Fruit fly (Drosophila melanogaster): ENCODE measurements around the gene Vm26Aa.

Vm26Aa gene

DNA sequence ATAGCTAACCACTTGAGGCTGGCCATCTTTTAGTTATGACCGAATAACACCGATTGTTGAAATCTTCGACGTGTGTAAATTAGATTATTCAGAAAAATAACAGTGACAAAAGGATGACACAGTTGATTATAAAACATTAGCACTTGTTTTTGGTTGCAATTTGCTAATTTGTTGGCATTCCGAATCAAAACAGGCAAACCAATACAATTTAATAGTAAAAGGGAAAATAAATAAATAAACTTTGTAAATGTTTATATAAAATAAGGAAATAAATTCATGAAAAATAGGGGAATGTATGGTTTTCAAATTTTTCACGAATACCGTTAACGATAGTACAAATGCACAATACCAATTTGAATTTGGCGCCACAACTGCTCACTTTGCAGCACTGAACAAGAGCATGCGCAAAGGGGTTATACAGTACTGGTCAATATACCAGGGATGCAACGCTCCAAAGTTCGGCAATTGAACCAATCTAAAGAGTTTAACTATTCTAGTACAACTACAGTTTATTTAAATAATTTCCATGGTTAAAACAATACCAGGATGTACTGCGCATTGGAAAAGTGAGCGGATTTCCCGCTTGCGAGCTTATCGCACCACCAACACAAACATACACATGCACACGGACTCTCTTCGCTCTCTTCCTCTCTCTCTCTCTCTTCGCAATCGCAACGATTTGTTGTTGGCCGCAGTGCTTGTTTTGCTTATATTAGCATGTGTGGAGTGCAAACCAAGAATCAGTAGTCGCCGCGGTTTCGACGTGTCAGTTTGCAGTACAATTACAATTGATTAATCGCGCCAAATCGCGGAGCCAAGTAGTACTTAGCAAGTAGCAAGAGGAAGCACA lies 16.7 kb downstream of the Vm26Aa start, which contains the start of the genes Sfp26Ad and Gpdh1 (continued):
- TF ChIP-seq dsx (GFP tag; optimal IDR thresholded peaks at IDR 0.05; ENCODE audit: poor library complexity, severe bottlenecking) (peak; percentile 25), pdm3 (GFP tag; optimal IDR thresholded peaks at IDR 0.05) (peak; percentile 81), CG11294 (GFP tag; IDR thresholded peaks at IDR 0.05) (no peak), Hr39 (GFP tag; optimal IDR thresholded peaks at IDR 0.05) (peak; percentile 75), Eip78C (GFP tag) (peak; percentile 86), lz (GFP tag; optimal IDR thresholded peaks at IDR 0.05) (peak; percentile 81), Ets21C (GFP tag; optimal IDR thresholded peaks at IDR 0.05) (peak; percentile 71), CG6854 (GFP tag; optimal IDR thresholded peaks at IDR 0.05) (peak; percentile 50), CG34406 (GFP tag; optimal IDR thresholded peaks at IDR 0.05) (peak; percentile 37), CG4318 (GFP tag; optimal IDR thresholded peaks at IDR 0.05) (no peak)

DNA sequence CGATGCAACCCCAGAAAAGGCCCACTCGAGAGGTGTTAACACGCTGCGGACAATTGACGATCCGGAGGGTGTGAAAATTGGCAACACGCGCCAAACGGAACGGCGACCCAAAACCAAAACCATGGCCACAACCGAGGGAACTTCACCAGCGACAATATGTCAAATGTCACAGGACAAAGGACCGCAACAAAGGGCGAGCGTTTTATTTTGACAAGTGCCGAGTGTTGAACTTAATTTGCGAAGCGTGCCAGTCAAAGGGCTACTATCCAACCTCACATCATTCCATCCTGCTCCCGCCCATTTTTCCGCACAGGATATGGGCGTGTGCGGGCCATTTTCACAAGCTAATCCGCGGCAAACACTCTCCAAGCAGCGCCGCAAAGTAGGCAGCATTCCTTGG lies 32.8 kb downstream of the Vm26Aa start:
- TF ChIP-seq topi (GFP tag; optimal IDR thresholded peaks at IDR 0.05) (no peak), spab (GFP tag; optimal IDR thresholded peaks at IDR 0.05) (no peak), CG6163 (GFP tag; IDR thresholded peaks at IDR 0.05) (no peak), fd59A (GFP tag; optimal IDR thresholded peaks at IDR 0.05) (no peak), lz (GFP tag; optimal IDR thresholded peaks at IDR 0.05) (no peak), Smox (GFP tag; optimal IDR thresholded peaks at IDR 0.05) (no peak), esn (GFP tag; optimal IDR thresholded peaks at IDR 0.05) (no peak), Hr38 (GFP tag; optimal IDR thresholded peaks at IDR 0.05) (no peak), cyc (GFP tag; optimal IDR thresholded peaks at IDR 0.05) (no peak), net (GFP tag; optimal IDR thresholded peaks at IDR 0.05) (no peak), CG11294 (GFP tag; IDR thresholded peaks at IDR 0.05) (no peak), CG10669 (GFP tag; optimal IDR thresholded peaks at IDR 0.05) (no peak), CG4318 (GFP tag; optimal IDR thresholded peaks at IDR 0.05) (no peak), Ets96B (tag; optimal IDR thresholded peaks at IDR 0.05) (no peak), salr (GFP tag; optimal IDR thresholded peaks at IDR 0.05) (no peak), CG7368 (GFP tag; optimal IDR thresholded peaks at IDR 0.05) (no peak), CG6808 (GFP tag; optimal IDR thresholded peaks at IDR 0.05) (no peak), Hr39 (GFP tag; optimal IDR thresholded peaks at IDR 0.05) (no peak)

DNA sequence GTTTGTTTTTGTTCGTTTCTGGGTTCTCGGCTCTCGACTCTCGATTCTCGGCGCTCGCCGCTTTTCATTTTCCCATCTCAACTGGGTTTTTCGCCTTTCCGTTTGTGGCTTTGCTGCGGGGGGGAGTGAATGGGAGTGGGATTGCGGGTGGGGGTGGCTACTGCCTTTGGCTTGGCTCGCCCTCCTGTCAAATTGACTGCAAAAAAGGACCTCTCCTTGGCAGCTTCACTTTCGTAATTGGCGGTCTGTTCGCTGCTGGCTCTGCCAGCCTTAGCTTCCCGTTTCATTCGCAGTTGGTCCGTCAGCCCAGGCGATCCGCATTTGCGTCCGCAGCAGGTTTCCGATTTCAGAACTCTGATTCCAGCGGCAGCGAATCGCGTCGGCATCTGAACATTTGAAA lies 34.5 kb downstream of the Vm26Aa start, which contains the start of gene dsf:
Gene dsf, plus strand, starts transcription at position 301 of the 400 bp plus-strand sequence.
- no peak for TF ChIP-seq CG6276 (GFP tag; optimal IDR thresholded peaks at IDR 0.05)
- no peak for TF ChIP-seq CG6792 (GFP tag; optimal IDR thresholded peaks at IDR 0.05)
- no peak for TF ChIP-seq net (GFP tag; optimal IDR thresholded peaks at IDR 0.05)
- TF ChIP-seq CG3919 (GFP tag; optimal IDR thresholded peaks at IDR 0.05) = no peak
- no peak for TF ChIP-seq CG4318 (GFP tag; optimal IDR thresholded peaks at IDR 0.05)
- no peak for TF ChIP-seq vri (GFP tag; optimal IDR thresholded peaks at IDR 0.05)
- TF ChIP-seq Eip78C (GFP tag) = no peak
- TF ChIP-seq svp (GFP tag) = no peak

DNA sequence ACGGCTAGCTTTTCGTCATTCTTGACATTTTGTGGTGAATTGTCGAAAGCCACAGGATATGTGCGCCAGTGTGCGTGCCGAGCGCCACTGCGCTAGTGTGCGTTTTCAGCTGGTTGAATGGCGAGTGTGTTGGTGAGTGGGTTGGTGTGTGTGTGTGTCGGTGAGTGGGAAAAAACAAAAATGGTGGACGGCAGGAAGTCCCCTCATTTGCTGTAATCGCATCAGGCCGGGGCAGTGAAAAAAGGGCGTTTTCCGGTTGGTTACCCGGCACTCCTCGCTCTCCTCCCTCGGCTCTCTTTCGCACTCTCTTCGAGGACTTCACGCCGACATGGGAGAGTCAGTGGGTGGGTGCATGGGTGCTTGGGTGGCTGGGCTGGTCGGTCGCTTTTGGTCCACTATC lies 35.0 kb downstream of the Vm26Aa start:
- TF ChIP-seq CG7368 (GFP tag; optimal IDR thresholded peaks at IDR 0.05) (peak; percentile 6), CG11902 (GFP tag; optimal IDR thresholded peaks at IDR 0.05) (no peak)

- peak; percentile 6 for TF ChIP-seq svp (GFP tag)
- peak; percentile 52 for TF ChIP-seq CG7368 (GFP tag; optimal IDR thresholded peaks at IDR 0.05)
- no peak for TF ChIP-seq CG32006 (GFP tag; optimal IDR thresholded peaks at IDR 0.05)
Measured at dm6 chr2L:5923603-5924138, 36.5 kb downstream of the Vm26Aa start, which contains the start of gene CG9016. CG9016 (minus strand) TSS chr2L:5923653.

All from whole organism, prepupa.